Worm (Caenorhabditis elegans) whole organism, L4 larva: ENCODE data around the gene din-1.

Source experiments
- D1046.2 ChIP-seq: fragments of 200-800 bp; sonication (Bioruptor generic); IDR thresholded peaks from 2 replicates; pipeline ENCODE4 v1.3.6; 2022; ENCODE audit warnings: missing genetic modification characterization, missing compliant biosample characterization
- F10B5.3 ChIP-seq: sonication (generic microtip); optimal IDR thresholded peaks from 2 replicates; lab custom pipeline; 2016; ENCODE audit warnings: mild to moderate bottlenecking, missing genetic modification characterization, missing compliant biosample characterization
- F26F4.8 ChIP-seq: fragments of 200-800 bp; sonication (Bioruptor generic); conservative IDR thresholded peaks from 2 replicates; pipeline ENCODE4 v1.3.6; 2022; ENCODE audit warnings: missing genetic modification characterization, missing compliant biosample characterization
- F44E2.7 ChIP-seq: fragments of 200-800 bp; sonication (Bioruptor generic); IDR thresholded peaks from 2 replicates; pipeline ENCODE4 v2.1.2; 2022; ENCODE audit warnings: missing genetic modification characterization, missing compliant biosample characterization
- F49E8.2 ChIP-seq: sonication (generic microtip); optimal IDR thresholded peaks from 2 replicates; lab custom pipeline; 2016; ENCODE audit warnings: missing compliant biosample characterization, mild to moderate bottlenecking, missing genetic modification characterization, borderline replicate concordance
- T26A8.4 ChIP-seq: fragments of 200-800 bp; sonication (Bioruptor generic); IDR thresholded peaks from 2 replicates; pipeline ENCODE4 v1.3.6; 2022; ENCODE audit warnings: missing genetic modification characterization, missing compliant biosample characterization
- Y75B8A.6 ChIP-seq: fragments of 200-800 bp; sonication (Bioruptor generic); IDR thresholded peaks from 2 replicates; pipeline ENCODE4 v1.3.6; 2022; ENCODE audit warnings: missing genetic modification reagents, missing genetic modification characterization, missing compliant biosample characterization
- ZK546.5 ChIP-seq, 2 experiments: sonication (generic microtip); optimal IDR thresholded peaks; 2 replicates each; lab custom pipeline; 2017; ENCODE audit warnings: missing biosample characterization in 2 of 2, missing genetic modification characterization in 2 of 2
- aha-1 ChIP-seq: fragments of 150-350 bp; peaks from one replicate; lab custom pipeline; 2014; ENCODE audit warnings: missing biosample characterization, missing genetic modification characterization
- ceh-20 ChIP-seq: fragments of 200-800 bp; sonication (Bioruptor generic); IDR thresholded peaks from 2 replicates; pipeline ENCODE4 v1.3.6; 2022; ENCODE audit warnings: missing genetic modification reagents, missing genetic modification characterization, missing compliant biosample characterization
- ceh-32 ChIP-seq: sonication (generic microtip); optimal IDR thresholded peaks from 2 replicates; lab custom pipeline; 2016; ENCODE audit warnings: mild to moderate bottlenecking, missing genetic modification characterization, missing compliant biosample characterization; ENCODE audit not compliant: poor library complexity
- ceh-62 ChIP-seq: sonication (generic microtip); optimal IDR thresholded peaks from 2 replicates; lab custom pipeline; 2017; ENCODE audit warnings: missing biosample characterization, missing genetic modification characterization
- ceh-82 ChIP-seq: sonication (generic microtip); optimal IDR thresholded peaks from 2 replicates; lab custom pipeline; 2017; ENCODE audit warnings: missing biosample characterization, missing genetic modification characterization
- ces-1 ChIP-seq: fragments of 150-350 bp; sonication (generic microtip); optimal IDR thresholded peaks from 4 replicates; lab custom pipeline; 2014; ENCODE audit warnings: missing biosample characterization, missing genetic modification reagents, missing genetic modification characterization
- daf-8 ChIP-seq: fragments of 200-800 bp; sonication (Bioruptor generic); IDR thresholded peaks from 2 replicates; pipeline ENCODE4 v1.3.6; 2022; ENCODE audit warnings: missing genetic modification characterization, missing compliant biosample characterization
- dmd-6 ChIP-seq: fragments of 200-800 bp; sonication (Bioruptor generic); IDR thresholded peaks from 2 replicates; pipeline ENCODE4 v1.3.6; 2022; ENCODE audit warnings: missing genetic modification reagents, missing genetic modification characterization, missing compliant biosample characterization
- dmd-8 ChIP-seq: fragments of 200-800 bp; sonication (Bioruptor generic); IDR thresholded peaks from 2 replicates; pipeline ENCODE4 v1.3.6; 2022; ENCODE audit warnings: missing genetic modification characterization, missing compliant biosample characterization
- dmd-9 ChIP-seq: fragments of 200-800 bp; sonication (Bioruptor generic); IDR thresholded peaks from 2 replicates; pipeline ENCODE4 v1.3.6; 2022; ENCODE audit warnings: missing genetic modification reagents, missing genetic modification characterization, missing compliant biosample characterization
- duxl-1 ChIP-seq: sonication (generic microtip); optimal IDR thresholded peaks from 2 replicates; lab custom pipeline; 2016; ENCODE audit warnings: mild to moderate bottlenecking, missing genetic modification characterization, moderate library complexity, missing compliant biosample characterization; ENCODE audit not compliant: poor library complexity
- dve-1 ChIP-seq: sonication (generic microtip); optimal IDR thresholded peaks from 2 replicates; lab custom pipeline; 2017; ENCODE audit warnings: antibody characterized with exemption, mild to moderate bottlenecking, missing genetic modification characterization, missing compliant biosample characterization; ENCODE audit not compliant: insufficient read depth
- egl-27 ChIP-seq: sonication (generic microtip); optimal IDR thresholded peaks from 3 replicates; lab custom pipeline; 2017; ENCODE audit warnings: missing biosample characterization, missing genetic modification reagents, missing genetic modification characterization
- fkh-10 ChIP-seq: fragments of 150-350 bp; optimal IDR thresholded peaks from 2 replicates; lab custom pipeline; 2014; ENCODE audit warnings: missing biosample characterization, missing genetic modification reagents, missing genetic modification characterization
- gei-8 ChIP-seq: fragments of 200-800 bp; sonication (Bioruptor generic); optimal IDR thresholded peaks from 2 replicates; lab custom pipeline; 2018; ENCODE audit warnings: mild to moderate bottlenecking, missing genetic modification characterization, missing compliant biosample characterization
- lim-7 ChIP-seq: fragments of 200-800 bp; sonication (Bioruptor generic); IDR thresholded peaks from 2 replicates; pipeline ENCODE4 v1.3.6; 2022; ENCODE audit warnings: missing genetic modification characterization, missing compliant biosample characterization
- lin-13 ChIP-seq: fragments of 150-350 bp; optimal IDR thresholded peaks from 2 replicates; lab custom pipeline; 2014; ENCODE audit warnings: missing biosample characterization, missing genetic modification reagents, missing genetic modification characterization
- lin-29 ChIP-seq: fragments of 200-800 bp; sonication (Bioruptor generic); IDR thresholded peaks from 2 replicates; pipeline ENCODE4 v1.3.6; 2022; ENCODE audit warnings: missing genetic modification reagents, missing genetic modification characterization, missing compliant biosample characterization
- lin-38 ChIP-seq: fragments of 200-800 bp; sonication (Bioruptor generic); IDR thresholded peaks from 2 replicates; pipeline ENCODE4 v1.3.6; 2022; ENCODE audit warnings: missing genetic modification reagents, missing genetic modification characterization, missing compliant biosample characterization
- lir-3 ChIP-seq: sonication (generic microtip); optimal IDR thresholded peaks from 2 replicates; lab custom pipeline; 2016; ENCODE audit warnings: mild to moderate bottlenecking, missing genetic modification characterization, missing compliant biosample characterization
- lsy-2 ChIP-seq, 2 experiments: fragments of 150-350 bp in 1 of 2; sonication (generic microtip) in 1 of 2; optimal IDR thresholded peaks; 2 replicates each; lab custom pipeline; 2014 to 2017; ENCODE audit warnings: missing biosample characterization in 2 of 2, missing genetic modification characterization in 2 of 2
- mdt-29 ChIP-seq: fragments of 200-800 bp; sonication (Bioruptor generic); IDR thresholded peaks from 2 replicates; pipeline ENCODE4 v1.3.6; 2022; ENCODE audit warnings: missing genetic modification reagents, missing genetic modification characterization, missing compliant biosample characterization
- mep-1 ChIP-seq: fragments of 150-350 bp; sonication (generic microtip); optimal IDR thresholded peaks from 3 replicates; lab custom pipeline; 2014; ENCODE audit warnings: missing biosample characterization, missing genetic modification characterization
- mes-2 ChIP-seq: sonication (generic microtip); optimal IDR thresholded peaks from 2 replicates; lab custom pipeline; 2016; ENCODE audit warnings: missing genotype, mild to moderate bottlenecking, missing genetic modification characterization, missing compliant biosample characterization; ENCODE audit not compliant: poor library complexity, severe bottlenecking
- nhr-28 ChIP-seq: fragments of 150-350 bp; optimal IDR thresholded peaks from 2 replicates; lab custom pipeline; 2014; ENCODE audit warnings: missing biosample characterization, missing genetic modification characterization
- nhr-48 ChIP-seq: sonication (generic microtip); optimal IDR thresholded peaks from 2 replicates; lab custom pipeline; 2016; ENCODE audit warnings: mild to moderate bottlenecking, missing genetic modification characterization, missing compliant biosample characterization
- pha-4 ChIP-seq, 2 experiments: fragments of 150-350 bp in 1 of 2; fragments of 200-800 bp in 1 of 2; sonication (Bioruptor generic) in 1 of 2; IDR thresholded peaks in 1 of 2; optimal IDR thresholded peaks in 1 of 2; 2 replicates each; pipeline versions ENCODE4 v1.3.6 to Lab custom; 2014 to 2022; ENCODE audit warnings: missing genetic modification characterization in 2 of 2, missing genetic modification reagents in 2 of 2, missing biosample characterization in 1 of 2, missing compliant biosample characterization in 1 of 2
- rbr-2 ChIP-seq: sonication (generic microtip); optimal IDR thresholded peaks from 2 replicates; lab custom pipeline; 2016; ENCODE audit warnings: missing genotype, missing genetic modification characterization, missing compliant biosample characterization
- saeg-2 ChIP-seq: fragments of 200-800 bp; sonication (Bioruptor generic); IDR thresholded peaks from 2 replicates; pipeline ENCODE4 v1.3.6; 2022; ENCODE audit warnings: missing genetic modification reagents, missing genetic modification characterization, missing compliant biosample characterization
- snpc-1.2 ChIP-seq: fragments of 200-800 bp; sonication (Bioruptor generic); IDR thresholded peaks from 2 replicates; pipeline ENCODE4 v1.3.6; 2022; ENCODE audit warnings: missing genetic modification reagents, missing genetic modification characterization, missing compliant biosample characterization
- spr-3 ChIP-seq: fragments of 200-800 bp; sonication (Bioruptor generic); optimal IDR thresholded peaks from 2 replicates; lab custom pipeline; 2018; ENCODE audit warnings: mild to moderate bottlenecking, missing genetic modification characterization, missing compliant biosample characterization
- tag-97 ChIP-seq: fragments of 200-800 bp; sonication (Bioruptor generic); IDR thresholded peaks from 2 replicates; pipeline ENCODE4 v1.3.6; 2022; ENCODE audit warnings: missing genetic modification characterization, missing compliant biosample characterization
- unc-62 ChIP-seq, 3 experiments: fragments of 150-350 bp in 1 of 3; sonication (generic microtip); optimal IDR thresholded peaks in 2 of 3; peaks in 1 of 3; 1 replicate in 1 of 3; 2 replicates in 2 of 3; lab custom pipeline; 2014 to 2017; ENCODE audit warnings: missing biosample characterization in 3 of 3, missing genetic modification characterization in 3 of 3, missing genetic modification reagents in 3 of 3, missing genotype in 1 of 3
- zfp-2 ChIP-seq: sonication (generic microtip); optimal IDR thresholded peaks from 2 replicates; lab custom pipeline; 2016; ENCODE audit warnings: mild to moderate bottlenecking, missing genetic modification characterization, missing compliant biosample characterization
- ztf-7 ChIP-seq: fragments of 150-350 bp; optimal IDR thresholded peaks from 2 replicates; lab custom pipeline; 2014; ENCODE audit warnings: missing biosample characterization, missing genetic modification characterization

The din-1 gene

ce11 chrII:11621576-11621975 is 11.8 kb downstream of the din-1 start (continued):
- no peak for TF ChIP-seq F49E8.2 (tag; lab: Kevin White, UChicago)
- peak; percentile 19 for TF ChIP-seq dve-1 (tag; lab: Kevin White, UChicago)

- TF ChIP-seq lsy-2 (tag; optimal IDR thresholded peaks at IDR 0.05; lab: Kevin White, UChicago) (peak in 1 of 2 experiments; percentile 1), ztf-7 (tag; lab: Kevin White, UChicago) (no peak), pha-4 (GFP tag; IDR thresholded peaks at IDR 0.05; lab: Robert Waterston, UW) (no peak), pha-4 (tag; optimal IDR thresholded peaks at IDR 0.05; lab: Kevin White, UChicago) (peak; percentile 56), ceh-32 (no peak), lin-38 (GFP tag; lab: Robert Waterston, UW) (no peak)
Measured at ce11 chrII:11620630-11621246, 12.7 kb downstream of the din-1 start.

ce11 chrII:11619895-11620439 is 13.4 kb downstream of the din-1 start:
- TF ChIP-seq fkh-10 (GFP tag; lab: Kevin White, UChicago) (peak; percentile 21), lin-29 (GFP tag; lab: Robert Waterston, UW) (no peak), unc-62 (GFP tag; optimal IDR thresholded peaks at IDR 0.05 in 1 of 2; lab: Kevin White, UChicago) (peak in 1 of 2 experiments; percentile 70), unc-62 (tag; optimal IDR thresholded peaks at IDR 0.05; lab: Kevin White, UChicago) (no peak), mep-1 (peak; percentile 95), Y75B8A.6 (GFP tag; lab: Robert Waterston, UW) (no peak), dmd-9 (GFP tag; lab: Robert Waterston, UW) (no peak), rbr-2 (tag; lab: Kevin White, UChicago) (peak; percentile 91), ceh-62 (tag; lab: Kevin White, UChicago) (no peak), T26A8.4 (GFP tag; lab: Robert Waterston, UW) (peak; percentile 75; the same call in 1 of the 2 replicates), F10B5.3 (peak; percentile 19), gei-8 (GFP tag; lab: Kevin White, UChicago) (peak; percentile 24), ceh-20 (GFP tag; lab: Robert Waterston, UW) (peak; percentile 66), zfp-2 (tag; lab: Kevin White, UChicago) (peak; percentile 40), mdt-29 (GFP tag; lab: Robert Waterston, UW) (peak; percentile 45; the same call in 1 of the 2 replicates), dmd-6 (GFP tag; lab: Robert Waterston, UW) (peak; percentile 91), tag-97 (0 out of 2 replicates have a peak, but pooled peaks have one; percentile 7), F49E8.2 (tag; lab: Kevin White, UChicago) (no peak), F26F4.8 (no peak), nhr-28 (tag; lab: Kevin White, UChicago) (peak; percentile 90), F44E2.7 (no peak), ZK546.5 (tag; optimal IDR thresholded peaks at IDR 0.05; lab: Kevin White, UChicago) (no peak), lir-3 (tag; lab: Kevin White, UChicago) (peak; percentile 9), duxl-1 (tag; lab: Kevin White, UChicago) (peak; percentile 8), saeg-2 (GFP tag; lab: Robert Waterston, UW) (peak; percentile 63; the same call in 1 of the 2 replicates), ceh-32 (peak; percentile 16), nhr-48 (peak; percentile 90), daf-8 (GFP tag; lab: Robert Waterston, UW) (no peak), dmd-8 (GFP tag; lab: Robert Waterston, UW) (0 out of 2 replicates have a peak, but pooled peaks have one; percentile 7), mes-2 (tag; lab: Kevin White, UChicago) (peak; percentile 56), D1046.2 (GFP tag; lab: Robert Waterston, UW) (peak; percentile 67; the same call in 1 of the 2 replicates), ztf-7 (tag; lab: Kevin White, UChicago) (no peak), aha-1 (peak; percentile 96), ceh-82 (tag; lab: Kevin White, UChicago) (no peak), lin-13 (GFP tag; lab: Kevin White, UChicago) (peak; percentile 53), snpc-1.2 (GFP tag; lab: Robert Waterston, UW) (peak; percentile 54; the same call in 1 of the 2 replicates), egl-27 (tag; lab: Kevin White, UChicago) (no peak), ces-1 (GFP tag; lab: Kevin White, UChicago) (no peak), lim-7 (GFP tag; lab: Robert Waterston, UW) (peak; percentile 32; the same call in 1 of the 2 replicates), spr-3 (GFP tag; lab: Kevin White, UChicago) (peak; percentile 23)
